Fruit fly (Drosophila melanogaster) Kc167 (cell line): ENCODE data around the gene CG13893.

Experiments
- Myc ChIP-seq: fragments of >200 bp; optimal IDR thresholded peaks from 2 replicates; lab custom pipeline; 2017; ENCODE audit warnings: missing external identifiers
- Sin3A ChIP-seq: fragments of >200 bp; optimal IDR thresholded peaks from 2 replicates; lab custom pipeline; 2018; ENCODE audit warnings: missing external identifiers
- h ChIP-seq: fragments of >200 bp; optimal IDR thresholded peaks from 3 replicates; lab custom pipeline; 2018; ENCODE audit warnings: missing external identifiers
- insv ChIP-seq: fragments of >200 bp; optimal IDR thresholded peaks from 3 replicates; lab custom pipeline; 2018; ENCODE audit warnings: missing external identifiers
- psq ChIP-seq: fragments of >200 bp; optimal IDR thresholded peaks from 2 replicates; lab custom pipeline; 2017; ENCODE audit warnings: missing external identifiers
- ttk ChIP-seq: sonication (Bioruptor generic); optimal IDR thresholded peaks from 2 replicates; lab custom pipeline; 2017; ENCODE audit warnings: missing external identifiers

The CG13893 gene

dm6 chr3L:565964-566627 is 37.7 kb downstream of the CG13893 start:
- TF ChIP-seq psq (lab: Kevin White, UChicago) = no peak
- no peak for TF ChIP-seq ttk
- no peak for TF ChIP-seq h (lab: Kevin White, UChicago)
- no peak for TF ChIP-seq Myc
- TF ChIP-seq Sin3A (lab: Kevin White, UChicago) = no peak
- TF ChIP-seq insv (lab: Kevin White, UChicago) = no peak

dm6 chr3L:565561-565960 is 38.2 kb downstream of the CG13893 start:
- TF ChIP-seq h (lab: Kevin White, UChicago) = no peak
- no peak for TF ChIP-seq psq (lab: Kevin White, UChicago)
- TF ChIP-seq Sin3A (lab: Kevin White, UChicago) = no peak
- no peak for TF ChIP-seq insv (lab: Kevin White, UChicago)
- no peak for TF ChIP-seq Myc
- no peak for TF ChIP-seq ttk

dm6 chr3L:563951-564350 is 39.9 kb downstream of the CG13893 start:
- TF ChIP-seq h (lab: Kevin White, UChicago) (no peak), ttk (no peak), Myc (no peak), psq (lab: Kevin White, UChicago) (no peak), insv (lab: Kevin White, UChicago) (no peak), Sin3A (lab: Kevin White, UChicago) (no peak)

- TF ChIP-seq insv (lab: Kevin White, UChicago) (no peak), h (lab: Kevin White, UChicago) (no peak), ttk (no peak), psq (lab: Kevin White, UChicago) (no peak), Sin3A (lab: Kevin White, UChicago) (no peak), Myc (no peak)
Observed at dm6 chr3L:563002-563627, 40.7 kb downstream of the CG13893 start.

dm6 chr3L:561772-562454 is 41.9 kb downstream of the CG13893 start:
- no peak for TF ChIP-seq psq (lab: Kevin White, UChicago)

dm6 chr3L:561117-561516 is 42.7 kb downstream of the CG13893 start:
- no peak for TF ChIP-seq h (lab: Kevin White, UChicago)
- no peak for TF ChIP-seq insv (lab: Kevin White, UChicago)
- TF ChIP-seq psq (lab: Kevin White, UChicago) = no peak
- no peak for TF ChIP-seq Sin3A (lab: Kevin White, UChicago)
- no peak for TF ChIP-seq Myc
- TF ChIP-seq ttk = no peak

- TF ChIP-seq Myc (no peak), psq (lab: Kevin White, UChicago) (no peak), ttk (no peak), h (lab: Kevin White, UChicago) (no peak), Sin3A (lab: Kevin White, UChicago) (no peak), insv (lab: Kevin White, UChicago) (no peak)
Observed at dm6 chr3L:559390-560034, 44.3 kb downstream of the CG13893 start.

dm6 chr3L:557294-557693 is 46.5 kb downstream of the CG13893 start:
- TF ChIP-seq Myc (no peak), Sin3A (lab: Kevin White, UChicago) (no peak), psq (lab: Kevin White, UChicago) (no peak), h (lab: Kevin White, UChicago) (no peak), insv (lab: Kevin White, UChicago) (no peak), ttk (no peak)

- TF ChIP-seq Myc (no peak), Sin3A (lab: Kevin White, UChicago) (no peak), insv (lab: Kevin White, UChicago) (no peak), psq (lab: Kevin White, UChicago) (no peak), h (lab: Kevin White, UChicago) (no peak), ttk (no peak)
Observed at dm6 chr3L:555898-556540, 47.8 kb downstream of the CG13893 start.

dm6 chr3L:555326-555725 is 48.5 kb downstream of the CG13893 start:
- no peak for TF ChIP-seq Sin3A (lab: Kevin White, UChicago)
- TF ChIP-seq psq (lab: Kevin White, UChicago) = no peak
- TF ChIP-seq ttk = no peak
- no peak for TF ChIP-seq Myc
- TF ChIP-seq h (lab: Kevin White, UChicago) = no peak
- TF ChIP-seq insv (lab: Kevin White, UChicago) = no peak

dm6 chr3L:554577-554976 is 49.2 kb downstream of the CG13893 start:
- TF ChIP-seq psq (lab: Kevin White, UChicago) = no peak
- TF ChIP-seq Myc = no peak
- no peak for TF ChIP-seq h (lab: Kevin White, UChicago)
- no peak for TF ChIP-seq insv (lab: Kevin White, UChicago)
- no peak for TF ChIP-seq Sin3A (lab: Kevin White, UChicago)
- no peak for TF ChIP-seq ttk
